Fruit fly (Drosophila melanogaster) whole organism, embryonic: ENCODE results near the gene CG7407.
A peak's percentile ranks its signal among the peaks of the same experiment; 100 is the strongest.

Source experiments
- B-H2 ChIP-seq: fragments of 200-800 bp; sonication (Bioruptor generic); optimal IDR thresholded peaks from 2 replicates; lab custom pipeline; 2018; ENCODE audit warnings: missing biosample characterization, mild to moderate bottlenecking, missing genetic modification characterization
- Bgb ChIP-seq: fragments of 200-800 bp; sonication (Bioruptor generic); IDR thresholded peaks from 2 replicates; pipeline ENCODE4 v1.3.6; 2022; ENCODE audit warnings: missing biosample characterization, missing genetic modification characterization; ENCODE audit not compliant: partially characterized antibody
- CG10543 ChIP-seq: fragments of 200-800 bp; sonication (Bioruptor generic); optimal IDR thresholded peaks from 3 replicates; lab custom pipeline; 2017; ENCODE audit warnings: missing biosample characterization, mild to moderate bottlenecking, missing genetic modification characterization, moderate library complexity
- CG11085 ChIP-seq: fragments of 200-800 bp; sonication (Bioruptor generic); IDR thresholded peaks from 2 replicates; pipeline ENCODE4 v1.3.6; 2022; ENCODE audit warnings: missing biosample characterization, missing genetic modification characterization
- CG11504 ChIP-seq: fragments of 200-800 bp; sonication (Bioruptor generic); optimal IDR thresholded peaks from 3 replicates; lab custom pipeline; 2019; ENCODE audit warnings: missing biosample characterization, mild to moderate bottlenecking, missing genetic modification characterization, moderate library complexity
- CG1233 ChIP-seq: fragments of 200-800 bp; sonication (Bioruptor generic); optimal IDR thresholded peaks from 4 replicates; lab custom pipeline; 2018; ENCODE audit warnings: missing biosample characterization, mild to moderate bottlenecking, missing genetic modification characterization
- CG13424 ChIP-seq: fragments of 200-800 bp; sonication (Bioruptor generic); optimal IDR thresholded peaks from 2 replicates; lab custom pipeline; 2019; ENCODE audit warnings: missing biosample characterization, mild to moderate bottlenecking, missing genetic modification characterization, moderate library complexity
- CG14441 ChIP-seq: fragments of 200-800 bp; sonication (Bioruptor generic); IDR thresholded peaks from 2 replicates; pipeline ENCODE4 v1.3.6; 2022; ENCODE audit warnings: missing biosample characterization, missing genetic modification characterization
- CG14710 ChIP-seq: fragments of 200-800 bp; sonication (Bioruptor generic); optimal IDR thresholded peaks from 3 replicates; lab custom pipeline; 2019; ENCODE audit warnings: missing biosample characterization, mild to moderate bottlenecking, missing genetic modification characterization, moderate library complexity
- CG17829 ChIP-seq: fragments of 200-800 bp; optimal IDR thresholded peaks from 2 replicates; lab custom pipeline; 2019; ENCODE audit warnings: missing biosample characterization, mild to moderate bottlenecking, missing genetic modification characterization, moderate library complexity
- CG1792 ChIP-seq: fragments of 200-800 bp; sonication (Bioruptor generic); optimal IDR thresholded peaks from 2 replicates; lab custom pipeline; 2016; ENCODE audit warnings: missing biosample characterization, missing genetic modification characterization
- CG18011 ChIP-seq: fragments of 200-800 bp; sonication (Bioruptor generic); optimal IDR thresholded peaks from 2 replicates; lab custom pipeline; 2017; ENCODE audit warnings: missing biosample characterization, missing genetic modification characterization, mild to moderate bottlenecking, moderate library complexity, missing genotype
- CG2202 ChIP-seq: fragments of 200-800 bp; sonication (Bioruptor generic); optimal IDR thresholded peaks from 2 replicates; lab custom pipeline; 2018; ENCODE audit warnings: missing biosample characterization, mild to moderate bottlenecking, missing genetic modification characterization
- CG6654 ChIP-seq: fragments of 200-800 bp; sonication (Bioruptor generic); optimal IDR thresholded peaks from 2 replicates; lab custom pipeline; 2017; ENCODE audit warnings: missing biosample characterization, mild to moderate bottlenecking, missing genetic modification characterization
- CG6813 ChIP-seq: fragments of 200-800 bp; sonication (Bioruptor generic); optimal IDR thresholded peaks from 2 replicates; lab custom pipeline; 2017; ENCODE audit warnings: missing biosample characterization, missing genetic modification characterization, mild to moderate bottlenecking, moderate library complexity, missing genetic modification reagents
- CG9797 ChIP-seq: fragments of 200-800 bp; sonication (Bioruptor generic); optimal IDR thresholded peaks from 3 replicates; lab custom pipeline; 2018; ENCODE audit warnings: missing biosample characterization, mild to moderate bottlenecking, missing genetic modification characterization
- D19B ChIP-seq: fragments of 200-800 bp; sonication (Bioruptor generic); optimal IDR thresholded peaks from 2 replicates; lab custom pipeline; 2017; ENCODE audit warnings: missing biosample characterization, mild to moderate bottlenecking, missing genetic modification characterization
- Dp ChIP-seq: fragments of 200-800 bp; sonication (Bioruptor generic); optimal IDR thresholded peaks from 2 replicates; lab custom pipeline; 2018; ENCODE audit warnings: missing biosample characterization, mild to moderate bottlenecking, missing genetic modification characterization, moderate library complexity
- Dref ChIP-seq: fragments of 200-800 bp; sonication (Bioruptor generic); IDR thresholded peaks from 2 replicates; pipeline ENCODE4 v1.3.6; 2022; ENCODE audit warnings: missing biosample characterization, missing genetic modification characterization
- Drgx ChIP-seq: fragments of 200-800 bp; sonication (Bioruptor generic); IDR thresholded peaks from 2 replicates; pipeline ENCODE4 v1.3.6; 2022; ENCODE audit warnings: missing biosample characterization, missing genetic modification characterization
- GATAe ChIP-seq: fragments of 200-800 bp; sonication (Bioruptor generic); conservative IDR thresholded peaks from 2 replicates; pipeline ENCODE4 v1.3.6; 2022; ENCODE audit warnings: missing biosample characterization, missing genetic modification characterization
- HHEX ChIP-seq: fragments of 200-800 bp; sonication (Bioruptor generic); optimal IDR thresholded peaks from 3 replicates; lab custom pipeline; 2017; ENCODE audit warnings: missing biosample characterization, mild to moderate bottlenecking, missing genetic modification characterization, missing genetic modification reagents
- Hr3 ChIP-seq: fragments of 200-800 bp; sonication (Bioruptor generic); optimal IDR thresholded peaks from 3 replicates; lab custom pipeline; 2016; ENCODE audit warnings: missing biosample characterization, missing genetic modification characterization
- NfI ChIP-seq: fragments of 200-800 bp; sonication (Bioruptor generic); optimal IDR thresholded peaks from 3 replicates; lab custom pipeline; 2018; ENCODE audit warnings: missing biosample characterization, mild to moderate bottlenecking, missing genetic modification characterization, moderate library complexity
- Optix ChIP-seq: fragments of 200-800 bp; sonication (Bioruptor generic); IDR thresholded peaks from 3 replicates; pipeline ENCODE4 v1.3.6; 2022; ENCODE audit warnings: missing biosample characterization, missing genetic modification characterization
- PHDP ChIP-seq: fragments of 200-800 bp; sonication (Bioruptor generic); optimal IDR thresholded peaks from 3 replicates; lab custom pipeline; 2018; ENCODE audit warnings: missing biosample characterization, mild to moderate bottlenecking, missing genetic modification characterization, moderate library complexity
- Scr ChIP-seq: fragments of 200-800 bp; sonication (Bioruptor generic); IDR thresholded peaks from 2 replicates; pipeline ENCODE4 v1.3.6; 2022; ENCODE audit warnings: missing biosample characterization, missing genetic modification characterization; ENCODE audit not compliant: partially characterized antibody
- Sox102F ChIP-seq: fragments of 200-800 bp; sonication (Bioruptor generic); optimal IDR thresholded peaks from 2 replicates; lab custom pipeline; 2018; ENCODE audit warnings: missing biosample characterization, mild to moderate bottlenecking, missing genetic modification characterization, moderate library complexity
- Spps ChIP-seq: fragments of 200-800 bp; sonication (Bioruptor generic); optimal IDR thresholded peaks from 2 replicates; lab custom pipeline; 2018; ENCODE audit warnings: missing biosample characterization, mild to moderate bottlenecking, missing genetic modification characterization
- Ssrp ChIP-seq: fragments of 200-800 bp; sonication (Bioruptor generic); optimal IDR thresholded peaks from 2 replicates; lab custom pipeline; 2018; ENCODE audit warnings: missing biosample characterization, mild to moderate bottlenecking, missing genetic modification characterization, moderate library complexity
- bowl ChIP-seq: fragments of 200-800 bp; sonication (Bioruptor generic); IDR thresholded peaks from 2 replicates; pipeline ENCODE4 v1.3.6; 2022; ENCODE audit warnings: missing biosample characterization, missing genetic modification characterization
- cg ChIP-seq: fragments of 200-800 bp; sonication (Bioruptor generic); optimal IDR thresholded peaks from 3 replicates; lab custom pipeline; 2019; ENCODE audit warnings: missing biosample characterization, mild to moderate bottlenecking, missing genetic modification characterization, moderate library complexity
- crol ChIP-seq: fragments of 200-800 bp; sonication (Bioruptor generic); IDR thresholded peaks from 2 replicates; pipeline ENCODE4 v1.3.6; 2022; ENCODE audit warnings: missing biosample characterization, missing genetic modification characterization
- dmrt99B ChIP-seq: fragments of 200-800 bp; sonication (Bioruptor generic); optimal IDR thresholded peaks from 2 replicates; lab custom pipeline; 2018; ENCODE audit warnings: missing biosample characterization, mild to moderate bottlenecking, missing genetic modification characterization, moderate library complexity
- ftz-f1 ChIP-seq: fragments of 200-800 bp; sonication (Bioruptor generic); optimal IDR thresholded peaks from 2 replicates; lab custom pipeline; 2016; ENCODE audit warnings: missing biosample characterization, missing genetic modification characterization
- ham ChIP-seq: fragments of 200-800 bp; sonication (Bioruptor generic); IDR thresholded peaks from 2 replicates; pipeline ENCODE4 v1.3.6; 2022; ENCODE audit warnings: missing biosample characterization, missing genetic modification characterization
- her ChIP-seq: fragments of 200-800 bp; sonication (Bioruptor generic); optimal IDR thresholded peaks from 2 replicates; lab custom pipeline; 2016; ENCODE audit warnings: missing biosample characterization, missing genetic modification characterization
- jing ChIP-seq: fragments of 200-800 bp; sonication (Bioruptor generic); optimal IDR thresholded peaks from 2 replicates; lab custom pipeline; 2018; ENCODE audit warnings: missing biosample characterization, mild to moderate bottlenecking, missing genetic modification characterization
- kay ChIP-seq: fragments of 200-800 bp; sonication (Bioruptor generic); optimal IDR thresholded peaks from 2 replicates; lab custom pipeline; 2016; ENCODE audit warnings: missing biosample characterization, missing genetic modification characterization
- knrl ChIP-seq: fragments of 200-800 bp; sonication (Bioruptor generic); IDR thresholded peaks from 3 replicates; pipeline ENCODE4 v1.3.6; 2022; ENCODE audit warnings: missing biosample characterization, missing genetic modification characterization; ENCODE audit not compliant: partially characterized antibody
- lab ChIP-seq: fragments of 200-800 bp; sonication (Bioruptor generic); optimal IDR thresholded peaks from 3 replicates; lab custom pipeline; 2017; ENCODE audit warnings: missing biosample characterization, missing genetic modification characterization, mild to moderate bottlenecking, moderate library complexity, missing genetic modification reagents
- p53 ChIP-seq: fragments of 200-800 bp; sonication (Bioruptor generic); optimal IDR thresholded peaks from 2 replicates; lab custom pipeline; 2016; ENCODE audit warnings: missing biosample characterization, missing genetic modification characterization
- pita ChIP-seq: fragments of 200-800 bp; sonication (Bioruptor generic); optimal IDR thresholded peaks from 2 replicates; lab custom pipeline; 2017; ENCODE audit warnings: missing biosample characterization, mild to moderate bottlenecking, missing genetic modification characterization
- pnt ChIP-seq: fragments of 200-800 bp; sonication (Bioruptor generic); optimal IDR thresholded peaks from 3 replicates; lab custom pipeline; 2016; ENCODE audit warnings: missing biosample characterization, missing genetic modification characterization
- psq ChIP-seq: fragments of 200-800 bp; sonication (Bioruptor generic); optimal IDR thresholded peaks from 2 replicates; lab custom pipeline; 2017; ENCODE audit warnings: missing biosample characterization, missing genetic modification characterization
- salm ChIP-seq: fragments of 200-800 bp; sonication (Bioruptor generic); optimal IDR thresholded peaks from 2 replicates; lab custom pipeline; 2018; ENCODE audit warnings: missing biosample characterization, mild to moderate bottlenecking, missing genetic modification characterization
- slp2 ChIP-seq: fragments of 200-800 bp; sonication (Bioruptor generic); optimal IDR thresholded peaks from 2 replicates; lab custom pipeline; 2016; ENCODE audit warnings: missing biosample characterization, missing genetic modification characterization
- tll ChIP-seq, 2 experiments: fragments of 200-800 bp in 1 of 2; fragments of >200 bp in 1 of 2; sonication (Bioruptor generic) in 1 of 2; optimal IDR thresholded peaks; 2 replicates each; lab custom pipeline; 2017 to 2019; ENCODE audit warnings: missing biosample characterization in 2 of 2, missing genetic modification characterization in 2 of 2, mild to moderate bottlenecking in 1 of 2, moderate library complexity in 1 of 2
- zen2 ChIP-seq: fragments of 200-800 bp; sonication (Bioruptor generic); IDR thresholded peaks from 3 replicates; pipeline ENCODE4 v1.3.6; 2022; ENCODE audit warnings: missing biosample characterization, missing genetic modification characterization; ENCODE audit not compliant: partially characterized antibody

The CG7407 gene

DNA sequence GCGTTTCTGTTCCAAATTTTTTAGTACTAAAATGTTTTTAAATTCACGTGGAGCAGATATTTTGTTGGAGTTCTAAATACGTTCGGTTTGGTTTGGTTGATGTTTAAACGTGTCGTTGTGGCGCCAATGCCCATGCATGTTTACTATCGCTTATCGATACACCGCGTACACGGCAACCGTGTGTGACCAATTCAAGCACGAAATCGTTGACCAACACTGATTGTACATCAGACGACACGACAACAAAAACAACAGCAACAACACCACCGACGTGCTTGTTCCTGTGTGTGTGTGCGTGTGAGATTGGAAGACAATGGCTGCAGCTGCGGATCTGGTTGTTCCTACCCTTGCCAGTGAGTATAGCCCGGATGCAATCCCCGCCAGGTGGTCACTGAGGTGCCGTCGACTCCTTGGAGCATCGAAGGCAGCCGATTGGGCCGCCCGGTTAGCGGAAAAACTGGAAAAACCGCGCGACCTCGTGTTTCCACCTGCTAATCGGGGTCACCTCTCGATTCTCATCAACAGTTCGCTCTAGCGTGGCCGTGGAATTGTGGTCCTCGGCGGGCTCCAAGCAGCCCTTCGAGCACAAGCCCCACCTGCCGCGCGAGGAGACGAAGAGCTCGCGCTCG lies 1.6 kb downstream of the CG7407 start, which contains the start of gene eIF2A (continued):
- TF ChIP-seq PHDP = peak; percentile 49
- no peak for TF ChIP-seq psq (GFP tag; lab: Kevin White, UChicago)
- peak; percentile 90 for TF ChIP-seq B-H2
- TF ChIP-seq slp2 (GFP tag; lab: Kevin White, UChicago) = no peak
- TF ChIP-seq p53 (GFP tag; lab: Kevin White, UChicago) = peak; percentile 92
- TF ChIP-seq bowl (GFP tag; lab: Robert Waterston, UW) = no peak
- no peak for TF ChIP-seq CG6654 (GFP tag; lab: Kevin White, UChicago)
- TF ChIP-seq NfI (GFP tag; lab: Kevin White, UChicago) = peak; percentile 77
- TF ChIP-seq Bgb (GFP tag; lab: Robert Waterston, UW) = peak; percentile 92
- peak; percentile 40; the same call in 1 of the 3 replicates for TF ChIP-seq Optix
- TF ChIP-seq CG1233 = no peak
- peak; percentile 73 for TF ChIP-seq Scr (GFP tag; lab: Robert Waterston, UW)
- no peak for TF ChIP-seq lab (GFP tag; lab: Kevin White, UChicago)
- TF ChIP-seq CG17829 (tag; lab: Kevin White, UChicago) = peak; percentile 71
- peak; percentile 94 for TF ChIP-seq cg (GFP tag; lab: Kevin White, UChicago)
- peak; percentile 24; the same call in 1 of the 2 replicates for TF ChIP-seq CG14441 (GFP tag; lab: Robert Waterston, UW)
- peak; percentile 39 for TF ChIP-seq Spps (tag; lab: Kevin White, UChicago)
- TF ChIP-seq knrl (GFP tag; lab: Robert Waterston, UW) = peak; percentile 72
- peak; percentile 29; the same call in 1 of the 2 replicates for TF ChIP-seq Drgx (GFP tag; lab: Robert Waterston, UW)
- no peak for TF ChIP-seq CG11504 (tag; lab: Kevin White, UChicago)
- TF ChIP-seq pnt (GFP tag; lab: Kevin White, UChicago) = no peak
- peak; percentile 17 for TF ChIP-seq kay (GFP tag; lab: Kevin White, UChicago)
- no peak for TF ChIP-seq dmrt99B (tag; lab: Kevin White, UChicago)
- peak; percentile 78 for TF ChIP-seq CG9797 (GFP tag; lab: Kevin White, UChicago)
- TF ChIP-seq her (GFP tag; lab: Kevin White, UChicago) = peak; percentile 85
- TF ChIP-seq jing (GFP tag; lab: Kevin White, UChicago) = no peak
- no peak for TF ChIP-seq D19B
- no peak; the same call in 2 of the 3 replicates for TF ChIP-seq zen2 (GFP tag; lab: Robert Waterston, UW)
- peak; percentile 90 for TF ChIP-seq ftz-f1 (GFP tag; lab: Kevin White, UChicago)
- TF ChIP-seq CG11085 (GFP tag; lab: Robert Waterston, UW) = no peak
- no peak for TF ChIP-seq ham (GFP tag; lab: Robert Waterston, UW)
- TF ChIP-seq Hr3 (GFP tag; lab: Kevin White, UChicago) = peak; percentile 50
- TF ChIP-seq CG2202 = peak; percentile 46
- no peak for TF ChIP-seq Ssrp (tag; lab: Kevin White, UChicago)
- peak; percentile 58 for TF ChIP-seq CG10543 (GFP tag; lab: Kevin White, UChicago)
- no peak for TF ChIP-seq Sox102F (GFP tag; lab: Kevin White, UChicago)
- no peak for TF ChIP-seq GATAe (GFP tag; lab: Robert Waterston, UW)
- peak; percentile 18 for TF ChIP-seq CG6813 (GFP tag; lab: Kevin White, UChicago)
- peak; percentile 99 for TF ChIP-seq Dref
- TF ChIP-seq tll (GFP tag; optimal IDR thresholded peaks at IDR 0.05; lab: Kevin White, UChicago) = no peak
- TF ChIP-seq pita (GFP tag; lab: Kevin White, UChicago) = no peak
- TF ChIP-seq crol (GFP tag; lab: Robert Waterston, UW) = no peak
- TF ChIP-seq CG18011 (GFP tag; lab: Kevin White, UChicago) = peak; percentile 45
- peak; percentile 44 for TF ChIP-seq CG1792 (GFP tag; lab: Kevin White, UChicago)
- TF ChIP-seq CG14710 (tag; lab: Kevin White, UChicago) = peak; percentile 87
- peak; percentile 34 for TF ChIP-seq HHEX
- TF ChIP-seq salm = peak; percentile 1
- TF ChIP-seq CG13424 (tag; lab: Kevin White, UChicago) = peak; percentile 26
- peak; percentile 99 for TF ChIP-seq Dp (GFP tag; lab: Kevin White, UChicago)
